Worm (Caenorhabditis elegans): Measurements from ENCODE around the gene C14B4.2.

ce11 chrV:19358039-19358438, 4.4 kb downstream of the C14B4.2 start:
- no peak for TF ChIP-seq W03F9.2 (tag; optimal IDR thresholded peaks at IDR 0.05)
- TF ChIP-seq dao-5 (tag; optimal IDR thresholded peaks at IDR 0.05) = no peak

All from whole organism, L4/young adult.